Worm (Caenorhabditis elegans): ENCODE results near the gene srd-26.

- TF ChIP-seq nhr-77 (tag; optimal IDR thresholded peaks at IDR 0.05) (no peak), nhr-11 (tag; optimal IDR thresholded peaks at IDR 0.05) (no peak), jun-1 (tag; optimal IDR thresholded peaks at IDR 0.05) (no peak)
Measured at ce11 chrV:14139252-14140100, 23.3 kb downstream of the srd-26 start.
